Fruit fly (Drosophila melanogaster) whole organism, embryonic: Measurements from ENCODE around the gene CG11951.
A peak's percentile ranks its signal among the peaks of the same experiment; 100 is the strongest.

Experiments used
- BEAF-32 ChIP-seq: fragments of 200-800 bp; sonication (Bioruptor generic); optimal IDR thresholded peaks from 3 replicates; lab custom pipeline; 2017; ENCODE audit warnings: missing biosample characterization, missing genetic modification characterization, mild to moderate bottlenecking, moderate library complexity, missing genetic modification reagents
- CG11093 ChIP-seq: fragments of 200-800 bp; sonication (Bioruptor generic); IDR thresholded peaks from 3 replicates; pipeline ENCODE4 v1.3.6; 2022; ENCODE audit warnings: missing biosample characterization, missing genetic modification characterization
- CG16815 ChIP-seq: fragments of 200-800 bp; sonication (Bioruptor generic); optimal IDR thresholded peaks from 3 replicates; lab custom pipeline; 2017; ENCODE audit warnings: missing biosample characterization, mild to moderate bottlenecking, missing genetic modification characterization
- CG17361 ChIP-seq: fragments of 200-800 bp; sonication (Bioruptor generic); IDR thresholded peaks from 3 replicates; pipeline ENCODE4 v1.3.6; 2022; ENCODE audit warnings: missing biosample characterization, missing genetic modification characterization
- CG17802 ChIP-seq: fragments of 200-800 bp; sonication (Bioruptor generic); optimal IDR thresholded peaks from 2 replicates; lab custom pipeline; 2018; ENCODE audit warnings: missing biosample characterization, mild to moderate bottlenecking, missing genetic modification characterization, moderate library complexity
- CG18619 ChIP-seq: fragments of 200-800 bp; sonication (Bioruptor generic); optimal IDR thresholded peaks from 3 replicates; lab custom pipeline; 2017; ENCODE audit warnings: missing biosample characterization, mild to moderate bottlenecking, missing genetic modification characterization
- CG30403 ChIP-seq: fragments of 200-800 bp; sonication (Bioruptor generic); optimal IDR thresholded peaks from 3 replicates; lab custom pipeline; 2016; ENCODE audit warnings: missing biosample characterization, missing genetic modification characterization
- CG32532 ChIP-seq: fragments of 200-800 bp; sonication (Bioruptor generic); IDR thresholded peaks from 2 replicates; pipeline ENCODE4 v1.3.6; 2022; ENCODE audit warnings: missing biosample characterization, missing genetic modification characterization
- CG3847 ChIP-seq: fragments of 200-800 bp; sonication (Bioruptor generic); IDR thresholded peaks from 2 replicates; pipeline ENCODE4 v1.3.6; 2022; ENCODE audit warnings: missing biosample characterization, missing genetic modification characterization
- CG3995 ChIP-seq: fragments of 200-800 bp; sonication (Bioruptor generic); optimal IDR thresholded peaks from 3 replicates; lab custom pipeline; 2016; ENCODE audit warnings: missing biosample characterization, missing genetic modification characterization
- CG42726 ChIP-seq: fragments of 200-800 bp; sonication (Bioruptor generic); IDR thresholded peaks from 2 replicates; pipeline ENCODE4 v1.3.6; 2022; ENCODE audit warnings: missing biosample characterization, missing genetic modification characterization; ENCODE audit not compliant: partially characterized antibody
- CG4360 ChIP-seq: fragments of 200-800 bp; sonication (Bioruptor generic); IDR thresholded peaks from 2 replicates; pipeline ENCODE4 v1.3.6; 2022; ENCODE audit warnings: missing biosample characterization, missing genetic modification characterization
- CG4707 ChIP-seq: fragments of 200-800 bp; sonication (Bioruptor generic); optimal IDR thresholded peaks from 2 replicates; lab custom pipeline; 2018; ENCODE audit warnings: missing biosample characterization, mild to moderate bottlenecking, missing genetic modification characterization, moderate library complexity
- CG4730 ChIP-seq: fragments of 200-800 bp; sonication (Bioruptor generic); IDR thresholded peaks from 2 replicates; pipeline ENCODE4 v1.3.6; 2022; ENCODE audit warnings: missing biosample characterization, missing genetic modification characterization
- CG6272 ChIP-seq: fragments of 200-800 bp; sonication (Bioruptor generic); IDR thresholded peaks from 2 replicates; pipeline ENCODE4 v1.3.6; 2022; ENCODE audit warnings: missing biosample characterization, missing genetic modification characterization
- CG6683 ChIP-seq: fragments of 200-800 bp; sonication (Bioruptor generic); optimal IDR thresholded peaks from 2 replicates; lab custom pipeline; 2017; ENCODE audit warnings: missing biosample characterization, mild to moderate bottlenecking, missing genetic modification characterization, missing genetic modification reagents
- CG6689 ChIP-seq: fragments of 200-800 bp; sonication (Bioruptor generic); IDR thresholded peaks from 2 replicates; pipeline ENCODE4 v1.3.6; 2022; ENCODE audit warnings: missing biosample characterization, missing genetic modification characterization
- CG6791 ChIP-seq: fragments of 200-800 bp; sonication (Bioruptor generic); IDR thresholded peaks from 3 replicates; pipeline ENCODE4 v1.3.6; 2022; ENCODE audit warnings: missing biosample characterization, missing genetic modification characterization; ENCODE audit not compliant: partially characterized antibody
- CG7357 ChIP-seq: fragments of 200-800 bp; sonication (Bioruptor generic); IDR thresholded peaks from 3 replicates; pipeline ENCODE4 v1.3.6; 2022; ENCODE audit warnings: missing biosample characterization, missing genetic modification characterization
- CG7839 ChIP-seq: fragments of 200-800 bp; sonication (Bioruptor generic); optimal IDR thresholded peaks from 3 replicates; lab custom pipeline; 2018; ENCODE audit warnings: missing biosample characterization, mild to moderate bottlenecking, missing genetic modification characterization, moderate library complexity
- CG8089 ChIP-seq: fragments of 200-800 bp; sonication (Bioruptor generic); optimal IDR thresholded peaks from 3 replicates; lab custom pipeline; 2016; ENCODE audit warnings: missing biosample characterization, missing genetic modification characterization
- CG9215 ChIP-seq: fragments of 200-800 bp; sonication (Bioruptor generic); IDR thresholded peaks from 2 replicates; pipeline ENCODE4 v1.3.6; 2022; ENCODE audit warnings: missing biosample characterization, missing genetic modification characterization
- CG9437 ChIP-seq: fragments of 200-800 bp; sonication (Bioruptor generic); optimal IDR thresholded peaks from 2 replicates; lab custom pipeline; 2018; ENCODE audit warnings: missing biosample characterization, mild to moderate bottlenecking, missing genetic modification characterization
- CkIIα-i1 ChIP-seq: fragments of 200-800 bp; sonication (Bioruptor generic); IDR thresholded peaks from 2 replicates; pipeline ENCODE4 v1.3.6; 2022; ENCODE audit warnings: missing biosample characterization, missing genetic modification characterization
- Dll ChIP-seq: fragments of 200-800 bp; sonication (Bioruptor generic); IDR thresholded peaks from 4 replicates; pipeline ENCODE4 v1.3.6; 2022; ENCODE audit warnings: missing biosample characterization, missing genetic modification characterization; ENCODE audit not compliant: partially characterized antibody
- Eip74EF ChIP-seq, 2 experiments: fragments of 200-800 bp in 1 of 2; fragments of >200 bp in 1 of 2; sonication (Bioruptor generic) in 1 of 2; optimal IDR thresholded peaks; 2 replicates each; lab custom pipeline; 2017 to 2019; ENCODE audit warnings: missing biosample characterization in 2 of 2, missing genetic modification characterization in 2 of 2, mild to moderate bottlenecking in 1 of 2, moderate library complexity in 1 of 2
- Hey ChIP-seq: fragments of 200-800 bp; sonication (Bioruptor generic); optimal IDR thresholded peaks from 3 replicates; lab custom pipeline; 2018; ENCODE audit warnings: missing biosample characterization, mild to moderate bottlenecking, missing genetic modification characterization
- HmgD ChIP-seq: fragments of 200-800 bp; sonication (Bioruptor generic); optimal IDR thresholded peaks from 3 replicates; lab custom pipeline; 2016; ENCODE audit warnings: missing biosample characterization, missing genetic modification characterization
- Hmx ChIP-seq: fragments of 200-800 bp; sonication (Bioruptor generic); optimal IDR thresholded peaks from 2 replicates; lab custom pipeline; 2016; ENCODE audit warnings: missing biosample characterization, missing genetic modification characterization
- Hr78 ChIP-seq, 2 experiments: fragments of 200-800 bp in 1 of 2; fragments of >200 bp in 1 of 2; sonication (Bioruptor generic) in 1 of 2; optimal IDR thresholded peaks; 2 replicates each; lab custom pipeline; 2017 to 2019; ENCODE audit warnings: missing biosample characterization in 2 of 2, missing genetic modification characterization in 2 of 2, mild to moderate bottlenecking in 1 of 2, moderate library complexity in 1 of 2
- Lhr ChIP-seq: fragments of 200-800 bp; sonication (Bioruptor generic); optimal IDR thresholded peaks from 3 replicates; lab custom pipeline; 2017; ENCODE audit warnings: mild to moderate bottlenecking, missing biosample characterization, missing genetic modification reagents, missing genetic modification characterization
- Nf-YA ChIP-seq: fragments of 200-800 bp; sonication (Bioruptor generic); IDR thresholded peaks from 2 replicates; pipeline ENCODE4 v1.3.6; 2022; ENCODE audit warnings: missing biosample characterization, missing genetic modification characterization
- Scr ChIP-seq: fragments of 200-800 bp; sonication (Bioruptor generic); IDR thresholded peaks from 2 replicates; pipeline ENCODE4 v1.3.6; 2022; ENCODE audit warnings: missing biosample characterization, missing genetic modification characterization; ENCODE audit not compliant: partially characterized antibody
- Sry-β ChIP-seq: fragments of 200-800 bp; sonication (Bioruptor generic); optimal IDR thresholded peaks from 2 replicates; lab custom pipeline; 2018; ENCODE audit warnings: missing biosample characterization, mild to moderate bottlenecking, missing genetic modification characterization, moderate library complexity
- TFAM ChIP-seq: fragments of 200-800 bp; sonication (Bioruptor generic); optimal IDR thresholded peaks from 2 replicates; lab custom pipeline; 2017; ENCODE audit warnings: missing biosample characterization, missing genetic modification characterization, inconsistent platforms
- Vsx1 ChIP-seq: fragments of 200-800 bp; sonication (Bioruptor generic); optimal IDR thresholded peaks from 2 replicates; lab custom pipeline; 2017; ENCODE audit warnings: missing biosample characterization, mild to moderate bottlenecking, missing genetic modification characterization, missing genetic modification reagents
- cato ChIP-seq: fragments of 200-800 bp; sonication (Bioruptor generic); optimal IDR thresholded peaks from 2 replicates; lab custom pipeline; 2016; ENCODE audit warnings: missing biosample characterization, missing genetic modification characterization, borderline replicate concordance
- chm ChIP-seq: fragments of 200-800 bp; sonication (Bioruptor generic); IDR thresholded peaks from 2 replicates; pipeline ENCODE4 v1.3.6; 2022; ENCODE audit warnings: missing biosample characterization, missing genetic modification characterization
- croc ChIP-seq: fragments of 200-800 bp; sonication (Bioruptor generic); conservative IDR thresholded peaks from 3 replicates; pipeline ENCODE4 v1.3.6; 2022; ENCODE audit warnings: missing biosample characterization, missing genetic modification characterization
- crp ChIP-seq, 2 experiments: fragments of 200-800 bp; sonication (Bioruptor generic); optimal IDR thresholded peaks; 2 replicates in 1 of 2; 3 replicates in 1 of 2; lab custom pipeline; 2017; ENCODE audit warnings: missing biosample characterization in 2 of 2, missing genetic modification characterization in 2 of 2, mild to moderate bottlenecking in 1 of 2, moderate library complexity in 1 of 2
- fd64A ChIP-seq: fragments of 200-800 bp; sonication (Bioruptor generic); optimal IDR thresholded peaks from 3 replicates; lab custom pipeline; 2018; ENCODE audit warnings: missing biosample characterization, mild to moderate bottlenecking, missing genetic modification characterization
- gce ChIP-seq: fragments of 200-800 bp; sonication (Bioruptor generic); IDR thresholded peaks from 3 replicates; pipeline ENCODE4 v1.3.6; 2022; ENCODE audit warnings: missing biosample characterization, missing genetic modification characterization
- gcm ChIP-seq: fragments of 200-800 bp; sonication (Bioruptor generic); optimal IDR thresholded peaks from 2 replicates; lab custom pipeline; 2019; ENCODE audit warnings: missing biosample characterization, mild to moderate bottlenecking, missing genetic modification characterization, moderate library complexity
- grn ChIP-seq: fragments of 200-800 bp; sonication (Bioruptor generic); optimal IDR thresholded peaks from 3 replicates; lab custom pipeline; 2017; ENCODE audit warnings: missing biosample characterization, missing genetic modification characterization
- gt ChIP-seq: fragments of 200-800 bp; sonication (Bioruptor generic); IDR thresholded peaks from 2 replicates; pipeline ENCODE4 v1.3.6; 2022; ENCODE audit warnings: missing biosample characterization, missing genetic modification characterization
- oc ChIP-seq: fragments of 200-800 bp; sonication (Bioruptor generic); optimal IDR thresholded peaks from 2 replicates; lab custom pipeline; 2018; ENCODE audit warnings: missing biosample characterization, mild to moderate bottlenecking, missing genetic modification characterization, moderate library complexity
- pb ChIP-seq: fragments of 200-800 bp; sonication (Bioruptor generic); optimal IDR thresholded peaks from 3 replicates; lab custom pipeline; 2016; ENCODE audit warnings: missing biosample characterization, missing genetic modification characterization
- stc ChIP-seq: fragments of 200-800 bp; sonication (Bioruptor generic); IDR thresholded peaks from 2 replicates; pipeline ENCODE4 v1.3.6; 2022; ENCODE audit warnings: missing biosample characterization, missing genetic modification characterization
- yki ChIP-seq: fragments of >200 bp; optimal IDR thresholded peaks from 3 replicates; lab custom pipeline; 2018
- zfh1 ChIP-seq: fragments of 200-800 bp; sonication (Bioruptor generic); IDR thresholded peaks from 3 replicates; pipeline ENCODE4 v1.3.6; 2022; ENCODE audit warnings: missing biosample characterization, missing genetic modification characterization

CG11951 gene

DNA sequence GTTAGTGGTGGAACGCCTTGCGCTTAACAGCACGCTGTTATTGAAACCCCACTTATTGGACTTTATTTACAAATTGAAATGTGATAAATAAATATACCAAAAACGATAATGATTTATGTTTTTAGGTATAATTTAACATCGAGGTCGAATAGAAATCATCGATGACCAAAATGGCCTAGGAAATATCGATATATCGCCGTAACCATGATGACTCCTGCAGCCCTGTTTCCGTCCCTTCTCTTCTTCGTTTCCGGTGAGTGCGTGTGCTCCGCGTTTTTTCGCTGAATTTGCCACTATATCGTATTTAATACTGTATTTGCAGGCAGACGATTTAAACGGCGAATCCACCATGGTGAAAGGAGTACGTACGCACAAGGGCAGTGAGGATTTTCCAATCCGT is 18.6 kb downstream of the CG11951 start, which contains the start of gene eEF1gamma (continued):
- TF ChIP-seq CG8089, result peak; percentile 97
- peak; percentile 97 for TF ChIP-seq CG32532 (GFP tag; lab: Robert Waterston, UW)
- TF ChIP-seq yki (lab: Kevin White, UChicago), result no peak
- peak; percentile 92 for TF ChIP-seq BEAF-32 (GFP tag; lab: Kevin White, UChicago)
- peak; percentile 97 for TF ChIP-seq Vsx1 (GFP tag; lab: Kevin White, UChicago)
- peak; percentile 72 for TF ChIP-seq CG4360 (GFP tag; lab: Robert Waterston, UW)
- TF ChIP-seq CG30403, result peak; percentile 92
- TF ChIP-seq Scr (GFP tag; lab: Robert Waterston, UW), result peak; percentile 94
- TF ChIP-seq crp (GFP tag; optimal IDR thresholded peaks at IDR 0.05; lab: Kevin White, UChicago), result peak in 1 of 2 experiments; percentile 71
- TF ChIP-seq Dll (GFP tag; lab: Robert Waterston, UW), result peak; percentile 92
- no peak for TF ChIP-seq Hmx (GFP tag; lab: Kevin White, UChicago)
- peak; percentile 76 for TF ChIP-seq CG9215 (GFP tag; lab: Robert Waterston, UW)
- peak; percentile 67 for TF ChIP-seq Sry-β (GFP tag; lab: Kevin White, UChicago)
- TF ChIP-seq HmgD, result peak; percentile 90
- TF ChIP-seq Eip74EF (GFP tag; optimal IDR thresholded peaks at IDR 0.05; lab: Kevin White, UChicago), result peak in 1 of 2 experiments; percentile 82
- TF ChIP-seq fd64A (GFP tag; lab: Kevin White, UChicago), result peak; percentile 97
- peak; percentile 93 for TF ChIP-seq CG4707 (GFP tag; lab: Kevin White, UChicago)
- TF ChIP-seq CG17802, result peak; percentile 82
- peak; percentile 84 for TF ChIP-seq CG16815 (GFP tag; lab: Kevin White, UChicago)
- peak; percentile 91 for TF ChIP-seq CG6683 (GFP tag; lab: Kevin White, UChicago)
- TF ChIP-seq CG9437 (GFP tag; lab: Kevin White, UChicago), result peak; percentile 92
- TF ChIP-seq CG3847 (GFP tag; lab: Robert Waterston, UW), result peak; percentile 93
- peak; percentile 53; the same call in 1 of the 3 replicates for TF ChIP-seq CG11093 (GFP tag; lab: Robert Waterston, UW)
- peak; percentile 91 for TF ChIP-seq Lhr
- TF ChIP-seq CG6689 (GFP tag; lab: Robert Waterston, UW), result peak; percentile 92
- TF ChIP-seq grn (GFP tag; lab: Kevin White, UChicago), result peak; percentile 85
- TF ChIP-seq CG6272 (GFP tag; lab: Robert Waterston, UW), result peak; percentile 91
- TF ChIP-seq CG6791 (GFP tag; lab: Robert Waterston, UW), result peak; percentile 96
- peak; percentile 85 for TF ChIP-seq croc (GFP tag; lab: Robert Waterston, UW)
- peak; percentile 97 for TF ChIP-seq gce (GFP tag; lab: Robert Waterston, UW)
- peak; percentile 84 for TF ChIP-seq gt (GFP tag; lab: Robert Waterston, UW)
- peak; percentile 95 for TF ChIP-seq gcm
- peak; percentile 56; the same call in 2 of the 3 replicates for TF ChIP-seq CG7357 (GFP tag; lab: Robert Waterston, UW)
- TF ChIP-seq CG42726 (GFP tag; lab: Robert Waterston, UW), result peak; percentile 86; the same call in 1 of the 2 replicates
- peak; percentile 97 for TF ChIP-seq zfh1 (GFP tag; lab: Robert Waterston, UW)
- TF ChIP-seq Hey, result peak; percentile 95
- peak; percentile 90 for TF ChIP-seq oc (tag; lab: Kevin White, UChicago)
- peak; percentile 89 for TF ChIP-seq CG4730
- TF ChIP-seq pb, result peak; percentile 96
- TF ChIP-seq cato (GFP tag; lab: Kevin White, UChicago), result peak; percentile 91
- peak; percentile 98 for TF ChIP-seq chm
- peak in 1 of 2 experiments; percentile 61 for TF ChIP-seq Hr78 (GFP tag; optimal IDR thresholded peaks at IDR 0.05; lab: Kevin White, UChicago)
- TF ChIP-seq CG3995 (GFP tag; lab: Kevin White, UChicago), result peak; percentile 80
- TF ChIP-seq Nf-YA (GFP tag; lab: Robert Waterston, UW), result peak; percentile 93
- peak; percentile 94 for TF ChIP-seq stc (GFP tag; lab: Robert Waterston, UW)
- peak; percentile 98 for TF ChIP-seq CG18619 (GFP tag; lab: Kevin White, UChicago)
- TF ChIP-seq TFAM (GFP tag; lab: Kevin White, UChicago), result peak; percentile 88
- TF ChIP-seq CG7839 (tag; lab: Kevin White, UChicago), result peak; percentile 91
- peak; percentile 93 for TF ChIP-seq CG17361
- TF ChIP-seq CkIIα-i1 (GFP tag; lab: Robert Waterston, UW), result peak; percentile 73; the same call in 1 of the 2 replicates
